Worm (Caenorhabditis elegans) whole organism, L4/young adult: Measurements from ENCODE around the gene R13D11.3.

Experiments
- dao-5 ChIP-seq: sonication (generic microtip); optimal IDR thresholded peaks from 2 replicates; lab custom pipeline; 2016; ENCODE audit warnings: missing genotype, missing genetic modification characterization, moderate library complexity, missing compliant biosample characterization
- him-1 ChIP-seq: sonication (generic microtip); optimal IDR thresholded peaks from 2 replicates; lab custom pipeline; 2016; ENCODE audit warnings: missing genotype, missing genetic modification reagents, missing genetic modification characterization, missing compliant biosample characterization

ce11 chrV:814716-815115, at the start of gene R13D11.3:
- TF ChIP-seq dao-5 (tag; lab: Kevin White, UChicago) (no peak), him-1 (tag; lab: Kevin White, UChicago) (no peak)
